Fruit fly (Drosophila melanogaster): Measurements from ENCODE around the gene CG8870.

dm6 chr3R:13364175-13365174, 15.2 kb upstream of the CG8870 start, which contains the start of gene Dic1:
- TF ChIP-seq cic (GFP tag; optimal IDR thresholded peaks at IDR 0.05) (peak; percentile 62), CG12768 (GFP tag; optimal IDR thresholded peaks at IDR 0.05) (peak; percentile 97), ovo (GFP tag; optimal IDR thresholded peaks at IDR 0.05) (peak; percentile 82), kay (GFP tag; ENCODE audit: borderline replicate concordance) (peak; percentile 98), CG11617 (GFP tag; optimal IDR thresholded peaks at IDR 0.05) (peak; percentile 99), bab1 (GFP tag; optimal IDR thresholded peaks at IDR 0.05) (peak; percentile 94), CG7045 (GFP tag; optimal IDR thresholded peaks at IDR 0.05) (peak; percentile 98), Clk (GFP tag; optimal IDR thresholded peaks at IDR 0.05) (peak; percentile 93), Mnt (GFP tag; optimal IDR thresholded peaks at IDR 0.05) (peak; percentile 78)
